Worm (Caenorhabditis elegans) whole organism, midembryonic: ENCODE measurements around the gene oac-29.

Source experiments
- T22C8.4 ChIP-seq: fragments of 200-800 bp; sonication (Bioruptor generic); IDR thresholded peaks from 2 replicates; pipeline ENCODE4 v1.3.6; 2022; ENCODE audit warnings: missing genetic modification characterization, missing compliant biosample characterization
- cog-1 ChIP-seq: sonication (generic microtip); optimal IDR thresholded peaks from 2 replicates; lab custom pipeline; 2016; ENCODE audit warnings: missing genetic modification characterization, missing compliant biosample characterization
- flt-1 ChIP-seq: fragments of 200-800 bp; sonication (Bioruptor generic); IDR thresholded peaks from 2 replicates; pipeline ENCODE4 v1.3.6; 2022; ENCODE audit warnings: missing genetic modification characterization, missing compliant biosample characterization
- klf-2 ChIP-seq: fragments of 200-800 bp; sonication (Bioruptor generic); conservative IDR thresholded peaks from 2 replicates; pipeline ENCODE4 v1.3.6; 2022; ENCODE audit warnings: missing genetic modification reagents, missing genetic modification characterization, missing compliant biosample characterization
- med-1 ChIP-seq: sonication (generic microtip); optimal IDR thresholded peaks from 2 replicates; lab custom pipeline; 2017; ENCODE audit warnings: missing genetic modification characterization, mild to moderate bottlenecking, missing compliant biosample characterization, antibody characterized with exemption, missing genetic modification reagents; ENCODE audit not compliant: insufficient read depth
- ref-1 ChIP-seq: fragments of 200-800 bp; sonication (Bioruptor generic); conservative IDR thresholded peaks from 2 replicates; pipeline ENCODE4 v1.3.6; 2022; ENCODE audit warnings: missing genetic modification reagents, missing genetic modification characterization, missing compliant biosample characterization
- tab-1 ChIP-seq: fragments of 200-800 bp; sonication (Bioruptor generic); IDR thresholded peaks from 2 replicates; pipeline ENCODE4 v1.3.6; 2022; ENCODE audit warnings: missing genetic modification characterization, missing compliant biosample characterization
- ztf-23 ChIP-seq: fragments of 200-800 bp; sonication (Bioruptor generic); IDR thresholded peaks from 2 replicates; pipeline ENCODE4 v1.3.6; 2022; ENCODE audit warnings: missing genetic modification reagents, missing genetic modification characterization, missing compliant biosample characterization
- ztf-29 ChIP-seq: fragments of 200-800 bp; sonication (Bioruptor generic); IDR thresholded peaks from 2 replicates; pipeline ENCODE4 v1.3.6; 2022; ENCODE audit warnings: missing genetic modification reagents, missing genetic modification characterization, missing compliant biosample characterization

DNA sequence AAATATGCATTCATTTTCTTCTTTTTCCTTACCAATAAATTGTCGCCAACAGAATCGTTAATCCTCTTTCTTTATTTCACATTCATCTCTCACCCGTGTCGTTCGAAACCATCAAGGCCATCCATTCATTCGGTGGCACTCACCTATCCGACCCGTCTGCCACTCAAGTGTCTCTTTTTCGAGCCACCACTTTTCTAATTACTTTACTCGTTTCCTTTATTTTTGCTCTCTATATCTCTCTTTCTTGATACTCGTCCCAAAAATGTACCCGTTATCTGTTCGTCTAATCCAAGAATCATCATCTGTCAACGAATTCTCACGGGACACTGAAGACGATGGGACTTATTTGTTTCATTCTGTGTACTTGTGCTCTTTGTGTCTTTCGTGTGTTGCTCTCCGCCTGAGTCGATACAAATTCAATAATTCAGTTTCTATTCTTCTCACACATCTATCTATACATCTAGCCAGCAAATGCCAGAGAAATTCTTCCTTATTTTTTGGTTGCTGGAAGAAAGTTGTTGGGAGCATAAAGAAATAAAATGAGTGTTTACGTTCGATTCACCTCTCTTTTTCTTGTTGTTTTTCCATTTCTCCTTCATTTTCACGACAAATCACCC is 42.7 kb downstream of the oac-29 start:
- TF ChIP-seq flt-1 (no peak), tab-1 (GFP tag; lab: Robert Waterston, UW) (no peak), ref-1 (GFP tag; lab: Robert Waterston, UW) (no peak), ztf-23 (GFP tag; lab: Robert Waterston, UW) (no peak), med-1 (GFP tag; lab: Kevin White, UChicago) (no peak), T22C8.4 (GFP tag; lab: Robert Waterston, UW) (no peak), ztf-29 (GFP tag; lab: Robert Waterston, UW) (no peak), cog-1 (no peak), klf-2 (GFP tag; lab: Robert Waterston, UW) (no peak)
